Fruit fly (Drosophila melanogaster): ENCODE results near the gene CG9259.

CG9259 gene

dm6 chr2L:21109680-21110079, 20.5 kb downstream of the CG9259 start:
- TF ChIP-seq CG10565 (GFP tag; optimal IDR thresholded peaks at IDR 0.05) (no peak), sd (tag; optimal IDR thresholded peaks at IDR 0.05) (peak; percentile 32), lab (GFP tag; optimal IDR thresholded peaks at IDR 0.05) (peak; percentile 63), CG18599 (GFP tag; optimal IDR thresholded peaks at IDR 0.05) (no peak), CG6765 (GFP tag; optimal IDR thresholded peaks at IDR 0.05) (no peak), Mes4 (GFP tag; optimal IDR thresholded peaks at IDR 0.05) (no peak), Oli (tag; optimal IDR thresholded peaks at IDR 0.05) (no peak), fd3F (GFP tag; optimal IDR thresholded peaks at IDR 0.05) (no peak), mirr (GFP tag; optimal IDR thresholded peaks at IDR 0.05) (peak; percentile 67), exex (tag; optimal IDR thresholded peaks at IDR 0.05) (peak; percentile 57), Pdp1 (GFP tag; optimal IDR thresholded peaks at IDR 0.05) (peak in 1 of 2 experiments; percentile 13), CG6854 (GFP tag; optimal IDR thresholded peaks at IDR 0.05) (no peak), CG3995 (GFP tag; optimal IDR thresholded peaks at IDR 0.05) (no peak), CG4707 (GFP tag; optimal IDR thresholded peaks at IDR 0.05) (no peak), sens (GFP tag) (peak; percentile 47), CG17385 (GFP tag; optimal IDR thresholded peaks at IDR 0.05) (no peak)

dm6 chr2L:21111849-21112248, 22.7 kb downstream of the CG9259 start:
- TF ChIP-seq CG14014 (GFP tag; IDR thresholded peaks at IDR 0.05) (no peak), wor (GFP tag; IDR thresholded peaks at IDR 0.05) (no peak), CG12299 (tag; optimal IDR thresholded peaks at IDR 0.05) (no peak), ash1 (GFP tag; optimal IDR thresholded peaks at IDR 0.05) (no peak), CG2199 (GFP tag; IDR thresholded peaks at IDR 0.05) (peak; percentile 57; the same call in 1 of the 3 replicates), CG14710 (tag; optimal IDR thresholded peaks at IDR 0.05) (no peak), tup (GFP tag; optimal IDR thresholded peaks at IDR 0.05) (no peak), D19A (tag; optimal IDR thresholded peaks at IDR 0.05) (peak; percentile 65), CG32772 (GFP tag; IDR thresholded peaks at IDR 0.05) (no peak), CG2129 (GFP tag; IDR thresholded peaks at IDR 0.05; ENCODE audit: partially characterized antibody) (no peak), twi (tag; optimal IDR thresholded peaks at IDR 0.05) (peak; percentile 26), yki (optimal IDR thresholded peaks at IDR 0.05) (no peak), CG33213 (GFP tag; optimal IDR thresholded peaks at IDR 0.05) (no peak), Sry-β (GFP tag; optimal IDR thresholded peaks at IDR 0.05) (no peak), Ravus (GFP tag; IDR thresholded peaks at IDR 0.05) (no peak), CG15696 (tag; optimal IDR thresholded peaks at IDR 0.05) (peak; percentile 50), zfh1 (GFP tag; IDR thresholded peaks at IDR 0.05) (no peak), tio (GFP tag; optimal IDR thresholded peaks at IDR 0.05) (no peak), CG9932 (GFP tag; IDR thresholded peaks at IDR 0.05) (no peak), gcm (GFP tag; optimal IDR thresholded peaks at IDR 0.05) (no peak), CG33557 (GFP tag; optimal IDR thresholded peaks at IDR 0.05) (no peak), row (GFP tag; IDR thresholded peaks at IDR 0.05) (no peak), ac (GFP tag; optimal IDR thresholded peaks at IDR 0.05) (no peak), CG42726 (GFP tag; IDR thresholded peaks at IDR 0.05; ENCODE audit: partially characterized antibody) (no peak), Xrp1 (GFP tag; IDR thresholded peaks at IDR 0.05) (0 out of 2 replicates have a peak, but pooled peaks have one; percentile 9), Oaz (GFP tag; IDR thresholded peaks at IDR 0.05) (no peak), CG1529 (GFP tag; optimal IDR thresholded peaks at IDR 0.05) (no peak), odd (GFP tag; optimal IDR thresholded peaks at IDR 0.05) (no peak), BEAF-32 (GFP tag; optimal IDR thresholded peaks at IDR 0.05) (no peak), ap (GFP tag; IDR thresholded peaks at IDR 0.05) (no peak), ham (GFP tag; IDR thresholded peaks at IDR 0.05) (no peak), kni (GFP tag; optimal IDR thresholded peaks at IDR 0.05) (no peak)

Data from whole organism, embryonic.